Worm (Caenorhabditis elegans) whole organism, midembryonic: ENCODE results near the gene natb-1.

Experiments used
- T22C8.4 ChIP-seq: fragments of 200-800 bp; sonication (Bioruptor generic); IDR thresholded peaks from 2 replicates; pipeline ENCODE4 v1.3.6; 2022; ENCODE audit warnings: missing genetic modification characterization, missing compliant biosample characterization
- cog-1 ChIP-seq: sonication (generic microtip); optimal IDR thresholded peaks from 2 replicates; lab custom pipeline; 2016; ENCODE audit warnings: missing genetic modification characterization, missing compliant biosample characterization
- flt-1 ChIP-seq: fragments of 200-800 bp; sonication (Bioruptor generic); IDR thresholded peaks from 2 replicates; pipeline ENCODE4 v1.3.6; 2022; ENCODE audit warnings: missing genetic modification characterization, missing compliant biosample characterization
- ref-1 ChIP-seq: fragments of 200-800 bp; sonication (Bioruptor generic); conservative IDR thresholded peaks from 2 replicates; pipeline ENCODE4 v1.3.6; 2022; ENCODE audit warnings: missing genetic modification reagents, missing genetic modification characterization, missing compliant biosample characterization
- tab-1 ChIP-seq: fragments of 200-800 bp; sonication (Bioruptor generic); IDR thresholded peaks from 2 replicates; pipeline ENCODE4 v1.3.6; 2022; ENCODE audit warnings: missing genetic modification characterization, missing compliant biosample characterization
- ztf-29 ChIP-seq: fragments of 200-800 bp; sonication (Bioruptor generic); IDR thresholded peaks from 2 replicates; pipeline ENCODE4 v1.3.6; 2022; ENCODE audit warnings: missing genetic modification reagents, missing genetic modification characterization, missing compliant biosample characterization

ce11 chrV:7937152-7937551 is 46.1 kb downstream of the natb-1 start, which contains the start of gene srsx-3:
- no peak for TF ChIP-seq flt-1 (GFP tag; lab: Robert Waterston, UW)
- no peak for TF ChIP-seq ref-1 (GFP tag; lab: Robert Waterston, UW)
- TF ChIP-seq cog-1, result no peak
- no peak for TF ChIP-seq T22C8.4
- no peak for TF ChIP-seq tab-1 (GFP tag; lab: Robert Waterston, UW)
- TF ChIP-seq ztf-29, result no peak
